Fruit fly (Drosophila melanogaster): Measurements from ENCODE around the gene b.

The b gene

DNA sequence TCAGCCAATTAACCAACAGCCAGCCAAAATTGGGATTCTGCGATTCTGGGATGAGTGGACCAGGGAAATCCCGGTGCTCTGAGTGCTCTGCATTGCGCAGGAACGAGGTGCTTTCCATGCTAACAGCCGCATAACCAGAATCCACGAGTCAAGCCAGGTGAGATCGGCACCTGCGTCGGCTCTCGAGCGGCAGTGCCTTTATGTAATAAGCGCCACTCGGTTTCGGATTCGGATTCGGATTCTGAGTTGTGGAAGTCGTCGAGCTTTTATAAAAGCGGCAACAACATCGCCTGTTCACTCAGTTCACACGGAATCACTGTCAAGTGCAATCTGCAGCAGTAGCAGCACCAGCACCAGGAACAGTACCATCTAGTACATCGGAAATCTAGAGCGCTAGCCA is at the start of gene b:
Gene b (plus strand): TSS at position 301 of the 400 bp plus-strand sequence.
- TF ChIP-seq insv (optimal IDR thresholded peaks at IDR 0.05) = no peak
- TF ChIP-seq ttk (optimal IDR thresholded peaks at IDR 0.05) = no peak
- no peak for TF ChIP-seq psq (optimal IDR thresholded peaks at IDR 0.05)
- no peak for TF ChIP-seq Sin3A (optimal IDR thresholded peaks at IDR 0.05)
- no peak for TF ChIP-seq Myc (optimal IDR thresholded peaks at IDR 0.05)
- TF ChIP-seq h (optimal IDR thresholded peaks at IDR 0.05) = no peak

DNA sequence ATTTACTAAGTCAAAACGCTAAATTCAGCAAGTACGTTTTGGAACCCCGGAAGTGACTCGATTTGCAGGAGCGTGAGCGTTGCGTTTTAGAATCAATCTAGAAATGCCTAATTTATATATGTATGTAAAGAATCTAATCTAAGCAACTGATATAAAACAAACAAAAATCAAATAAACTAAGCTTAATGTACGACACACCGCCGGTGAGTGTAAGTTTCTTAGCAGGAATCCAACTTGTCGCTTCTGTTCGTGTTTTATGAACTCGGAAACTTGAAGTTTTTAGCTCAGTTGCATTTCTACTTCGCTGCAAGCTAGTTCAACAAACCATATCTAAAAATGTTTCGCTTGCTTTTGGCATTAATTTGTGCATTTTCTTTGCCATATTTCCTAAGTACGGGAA is 47.4 kb upstream of the b start, which contains the start of gene CG43376:
Gene CG43376 (plus strand): TSS at position 301 of the 400 bp plus-strand sequence.
- TF ChIP-seq Sin3A (optimal IDR thresholded peaks at IDR 0.05) (no peak), psq (optimal IDR thresholded peaks at IDR 0.05) (no peak), Myc (optimal IDR thresholded peaks at IDR 0.05) (no peak), insv (optimal IDR thresholded peaks at IDR 0.05) (no peak), h (optimal IDR thresholded peaks at IDR 0.05) (no peak), ttk (optimal IDR thresholded peaks at IDR 0.05) (no peak)

DNA sequence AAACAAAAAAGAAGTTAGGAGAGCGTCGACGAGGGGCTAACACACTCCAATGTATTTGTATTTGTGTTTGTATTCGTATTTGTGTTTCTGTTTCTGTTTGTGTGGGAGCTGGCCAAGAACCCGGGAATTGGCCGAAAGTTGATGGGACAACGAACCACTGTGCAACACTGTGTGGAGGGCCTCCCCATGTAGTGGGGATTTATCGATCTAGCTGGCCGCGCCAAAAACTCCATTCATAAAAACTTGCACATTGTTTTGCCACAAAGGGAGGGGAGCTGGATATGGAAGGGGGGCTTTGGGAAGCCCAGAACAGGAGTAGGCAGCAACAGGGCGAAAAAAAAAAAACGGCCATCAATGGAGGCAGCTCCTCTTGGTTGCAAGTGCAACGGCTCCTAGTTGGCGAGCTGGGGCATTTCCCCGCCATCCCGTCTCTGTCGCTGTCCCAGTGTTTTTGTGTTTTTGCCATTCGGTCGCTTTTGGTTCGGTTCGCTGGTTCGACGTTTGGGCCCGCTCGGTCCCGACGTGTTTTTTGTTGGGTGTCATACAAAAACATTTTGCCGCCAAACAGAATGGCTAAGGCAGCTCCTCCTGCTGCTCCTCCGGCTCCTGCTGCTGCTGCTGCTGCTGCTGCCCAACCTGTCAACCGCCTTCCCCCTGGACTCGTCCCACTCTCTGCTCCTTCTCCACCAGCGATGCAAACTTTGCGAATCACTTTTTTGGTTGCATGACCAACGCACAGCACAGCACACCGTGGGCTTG is 43.9 kb upstream of the b start:
- TF ChIP-seq ttk (optimal IDR thresholded peaks at IDR 0.05) (no peak), Sin3A (optimal IDR thresholded peaks at IDR 0.05) (no peak), psq (optimal IDR thresholded peaks at IDR 0.05) (no peak), Myc (optimal IDR thresholded peaks at IDR 0.05) (no peak), h (optimal IDR thresholded peaks at IDR 0.05) (no peak), insv (optimal IDR thresholded peaks at IDR 0.05) (no peak)

DNA sequence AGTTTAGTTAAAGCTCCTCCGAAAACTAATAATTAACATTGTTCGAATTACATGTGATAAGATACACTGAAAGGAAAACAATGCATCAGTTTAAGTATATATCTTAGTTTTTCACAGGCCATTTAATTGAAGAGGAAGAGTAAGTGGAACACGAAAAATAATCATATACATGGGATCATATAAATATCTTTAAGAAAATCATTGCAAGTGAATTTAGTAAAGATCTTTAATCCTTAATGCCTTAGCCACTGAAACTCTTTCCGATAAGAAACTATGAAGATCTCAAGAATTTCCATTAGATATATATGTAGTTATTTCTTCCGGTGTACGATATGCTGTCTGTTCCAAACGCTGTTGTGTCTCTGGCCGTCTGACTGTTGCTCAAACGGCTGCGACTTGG is 42.4 kb upstream of the b start:
- TF ChIP-seq insv (optimal IDR thresholded peaks at IDR 0.05) (no peak), psq (optimal IDR thresholded peaks at IDR 0.05) (no peak), Myc (optimal IDR thresholded peaks at IDR 0.05) (no peak), Sin3A (optimal IDR thresholded peaks at IDR 0.05) (no peak), h (optimal IDR thresholded peaks at IDR 0.05) (no peak), ttk (optimal IDR thresholded peaks at IDR 0.05) (no peak)

DNA sequence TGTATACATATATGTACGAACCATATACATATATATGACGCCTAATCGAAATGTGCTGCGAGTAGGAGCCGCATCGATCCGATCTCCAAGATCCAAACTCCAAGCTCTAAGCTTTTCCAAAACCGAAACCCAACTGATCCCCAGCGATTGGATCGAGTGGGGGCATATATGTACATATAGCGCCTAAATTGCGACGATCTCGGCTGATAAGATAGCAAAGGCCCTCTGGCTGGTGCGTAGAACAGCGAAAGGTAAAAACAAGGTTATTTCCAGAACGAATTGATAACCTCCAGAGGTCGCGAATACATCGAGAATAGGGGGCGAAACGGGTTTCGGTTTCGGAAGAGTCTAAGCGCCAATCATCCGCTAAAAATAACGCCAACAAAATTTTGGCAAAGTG is 41.9 kb upstream of the b start:
- no peak for TF ChIP-seq insv (optimal IDR thresholded peaks at IDR 0.05)
- no peak for TF ChIP-seq ttk (optimal IDR thresholded peaks at IDR 0.05)
- TF ChIP-seq Sin3A (optimal IDR thresholded peaks at IDR 0.05) = no peak
- no peak for TF ChIP-seq Myc (optimal IDR thresholded peaks at IDR 0.05)
- TF ChIP-seq psq (optimal IDR thresholded peaks at IDR 0.05) = no peak
- TF ChIP-seq h (optimal IDR thresholded peaks at IDR 0.05) = no peak

DNA sequence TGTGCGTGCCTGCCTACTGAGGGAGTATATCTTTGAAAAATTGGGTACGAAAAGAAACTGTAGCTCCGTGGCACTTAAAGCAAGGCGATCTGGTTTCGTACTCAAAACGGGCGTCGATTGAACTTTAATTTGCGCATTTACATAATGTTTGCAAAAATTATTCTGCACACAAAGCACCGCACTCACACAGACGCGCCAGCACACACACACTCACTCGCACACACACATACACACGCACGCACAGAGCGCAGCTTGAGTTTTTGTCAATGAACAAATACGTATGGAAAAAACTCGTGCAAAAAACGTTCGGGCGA is 41.3 kb upstream of the b start:
- TF ChIP-seq h (optimal IDR thresholded peaks at IDR 0.05) (no peak), psq (optimal IDR thresholded peaks at IDR 0.05) (no peak), ttk (optimal IDR thresholded peaks at IDR 0.05) (no peak), Sin3A (optimal IDR thresholded peaks at IDR 0.05) (no peak), Myc (optimal IDR thresholded peaks at IDR 0.05) (no peak), insv (optimal IDR thresholded peaks at IDR 0.05) (no peak)

DNA sequence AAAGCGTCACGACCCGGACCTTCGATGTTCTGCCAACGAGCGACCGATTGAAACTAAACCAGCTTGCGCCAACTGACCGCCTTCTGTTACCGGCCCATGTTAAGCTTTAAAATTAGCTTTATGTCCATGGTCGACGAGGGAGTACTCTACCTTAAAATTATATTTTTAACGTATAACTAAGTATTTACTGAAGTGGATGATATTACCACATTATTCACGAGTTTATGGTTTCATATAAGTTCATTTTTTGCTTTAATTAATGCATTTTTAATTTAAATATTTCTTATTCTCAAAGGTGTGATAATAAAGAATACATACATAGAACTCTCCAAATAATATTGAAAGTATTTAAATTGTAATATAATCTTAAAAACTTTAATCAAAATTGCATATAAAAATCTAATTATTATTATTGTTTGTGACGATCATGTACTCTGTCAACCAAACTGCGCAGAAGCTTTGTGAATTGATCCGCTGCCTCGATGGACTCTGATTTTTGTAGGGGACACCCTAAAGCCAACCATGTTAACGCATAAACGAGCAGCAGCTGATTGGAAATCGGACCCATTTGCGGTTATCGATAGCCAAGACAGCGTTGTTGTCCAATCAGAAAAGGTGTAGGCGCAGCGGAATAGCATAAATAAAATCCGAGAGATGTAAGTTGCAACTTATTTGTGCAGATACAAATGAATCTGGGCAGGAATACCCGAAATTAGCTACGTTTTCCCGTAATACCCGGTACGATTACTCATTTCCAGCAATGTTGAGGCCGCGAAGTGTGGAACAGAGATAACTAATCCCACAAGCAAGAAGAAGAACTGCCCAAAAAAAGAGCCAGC is 40.7 kb upstream of the b start, which contains the start of the genes CG9008 and p38b:
Gene CG9008 (minus strand): TSS at position 57 of the 839 bp plus-strand sequence.
Gene p38b (plus strand): TSS at position 581 of the 839 bp plus-strand sequence.
- TF ChIP-seq insv (optimal IDR thresholded peaks at IDR 0.05) (no peak), psq (optimal IDR thresholded peaks at IDR 0.05) (no peak), ttk (optimal IDR thresholded peaks at IDR 0.05) (no peak), h (optimal IDR thresholded peaks at IDR 0.05) (no peak), Myc (optimal IDR thresholded peaks at IDR 0.05) (no peak), Sin3A (optimal IDR thresholded peaks at IDR 0.05) (no peak)

DNA sequence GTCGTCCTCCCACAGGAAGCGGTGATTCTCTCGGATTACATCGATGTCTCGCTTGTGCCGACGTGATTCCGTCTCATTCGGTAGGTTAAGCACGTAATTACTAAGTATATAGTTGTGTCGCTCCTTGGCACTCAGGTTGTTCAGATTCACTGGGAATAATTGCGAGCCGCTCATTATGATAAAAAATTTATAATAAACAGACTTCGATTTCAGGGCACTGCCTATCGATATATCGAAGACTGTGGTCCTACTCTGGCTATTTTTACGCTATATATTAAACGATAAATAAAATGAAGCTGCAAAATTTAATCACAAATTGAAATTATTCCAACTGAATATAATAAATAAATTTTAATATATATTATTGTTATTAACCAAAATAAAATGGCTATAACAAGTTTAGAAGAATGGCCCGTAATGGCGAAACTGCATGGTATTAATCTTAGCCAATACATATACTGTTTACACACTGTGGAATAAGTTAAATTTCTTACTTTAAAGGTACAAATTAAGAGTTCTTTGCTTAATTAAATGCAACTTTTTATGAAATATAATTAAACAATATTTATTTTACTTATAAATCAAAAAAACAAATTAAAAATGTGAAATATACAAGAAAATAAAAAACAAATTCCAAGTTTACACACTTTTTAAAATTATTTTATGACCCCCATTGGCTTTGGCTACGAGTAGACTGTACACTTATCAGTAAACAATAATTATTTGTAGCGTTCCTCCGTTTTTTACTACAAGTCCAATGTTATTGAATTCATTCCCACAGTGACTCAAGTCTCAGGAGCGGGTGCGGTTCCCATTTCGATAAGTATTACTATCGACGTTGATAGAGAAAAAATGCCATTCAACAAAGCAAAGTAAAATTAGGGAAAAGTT is 37.5 kb upstream of the b start, which contains the start of gene Eato:
Gene Eato (plus strand): TSS at position 821 of the 891 bp plus-strand sequence.
- TF ChIP-seq h (optimal IDR thresholded peaks at IDR 0.05) (no peak), insv (optimal IDR thresholded peaks at IDR 0.05) (no peak), Myc (optimal IDR thresholded peaks at IDR 0.05) (no peak), ttk (optimal IDR thresholded peaks at IDR 0.05) (no peak), psq (optimal IDR thresholded peaks at IDR 0.05) (no peak), Sin3A (optimal IDR thresholded peaks at IDR 0.05) (no peak)

DNA sequence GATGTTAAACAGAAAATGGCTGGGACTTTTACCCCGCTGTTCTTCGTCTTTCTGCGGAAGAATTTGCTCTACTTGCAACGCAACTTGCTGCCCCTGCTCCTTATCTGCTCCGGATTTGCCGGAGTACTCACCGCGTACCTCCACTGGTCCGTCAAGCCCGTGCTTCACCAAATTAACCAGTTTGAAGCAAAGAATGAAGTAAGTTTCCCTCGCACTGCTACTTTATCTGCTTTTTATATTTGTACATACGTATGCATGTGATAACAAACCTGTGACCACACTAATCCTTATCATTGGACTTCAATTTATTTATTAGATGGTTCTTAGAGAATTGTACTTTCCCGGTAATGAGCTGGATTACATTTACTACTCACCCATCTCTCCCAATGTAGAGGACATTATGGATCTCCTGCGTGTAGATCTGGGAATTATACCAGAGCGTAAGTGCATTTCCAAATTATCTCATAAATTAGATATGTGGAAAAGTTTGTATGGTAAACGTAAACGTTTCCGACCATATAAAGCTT is 36.8 kb upstream of the b start, which contains the start of gene CG16890:
Gene CG16890 (minus strand): TSS at position 184 of the 527 bp plus-strand sequence.
- TF ChIP-seq Sin3A (optimal IDR thresholded peaks at IDR 0.05) (no peak), ttk (optimal IDR thresholded peaks at IDR 0.05) (no peak), h (optimal IDR thresholded peaks at IDR 0.05) (no peak), psq (optimal IDR thresholded peaks at IDR 0.05) (no peak), insv (optimal IDR thresholded peaks at IDR 0.05) (no peak), Myc (optimal IDR thresholded peaks at IDR 0.05) (no peak)

DNA sequence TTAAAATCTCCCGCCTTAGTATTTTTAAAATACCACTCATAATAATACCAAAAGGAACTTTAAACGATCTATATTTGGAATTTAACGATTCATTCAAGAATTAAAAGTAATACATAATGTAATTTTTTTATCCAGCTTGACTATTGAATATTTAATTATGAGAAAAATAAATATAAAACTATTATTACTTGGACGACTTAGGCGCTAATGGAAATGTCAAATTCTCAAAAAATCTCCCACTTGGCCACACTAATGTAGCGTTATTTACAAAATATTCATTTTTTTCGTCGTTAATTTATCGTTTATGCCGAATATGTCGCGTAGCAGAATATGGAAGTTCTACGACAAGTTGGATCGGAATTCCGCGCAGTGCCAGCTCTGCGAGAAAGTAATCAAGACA is 30.3 kb upstream of the b start, which contains the start of gene CG16863:
Gene CG16863 (plus strand): TSS at position 245 of the 400 bp plus-strand sequence.
- no peak for TF ChIP-seq psq (optimal IDR thresholded peaks at IDR 0.05)
- no peak for TF ChIP-seq Sin3A (optimal IDR thresholded peaks at IDR 0.05)
- no peak for TF ChIP-seq insv (optimal IDR thresholded peaks at IDR 0.05)
- no peak for TF ChIP-seq Myc (optimal IDR thresholded peaks at IDR 0.05)
- TF ChIP-seq ttk (optimal IDR thresholded peaks at IDR 0.05) = no peak
- no peak for TF ChIP-seq h (optimal IDR thresholded peaks at IDR 0.05)

DNA sequence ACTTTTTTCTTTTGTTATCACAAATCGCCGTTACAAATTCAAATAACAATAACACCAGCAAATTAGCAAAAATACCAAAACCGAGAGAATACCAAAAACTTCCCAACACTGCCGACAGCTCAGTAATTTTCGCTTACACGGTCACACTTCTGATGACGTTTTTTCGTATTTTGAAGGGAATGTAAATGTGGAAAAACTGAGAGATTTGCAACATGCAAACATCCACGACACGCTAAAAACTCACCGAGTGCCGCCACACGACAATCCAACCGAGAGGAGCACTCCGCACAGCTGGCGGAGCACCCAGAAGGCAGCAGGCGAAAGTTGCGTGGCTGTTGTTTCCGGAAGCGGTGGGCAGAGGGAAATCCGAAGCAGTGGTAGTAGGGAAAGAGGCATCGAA is 27.6 kb upstream of the b start, which contains the start of gene Sec71:
Gene Sec71 (plus strand): TSS at position 117 of the 400 bp plus-strand sequence.
- TF ChIP-seq psq (optimal IDR thresholded peaks at IDR 0.05) (no peak), Myc (optimal IDR thresholded peaks at IDR 0.05) (no peak), Sin3A (optimal IDR thresholded peaks at IDR 0.05) (no peak), h (optimal IDR thresholded peaks at IDR 0.05) (no peak), ttk (optimal IDR thresholded peaks at IDR 0.05) (no peak), insv (optimal IDR thresholded peaks at IDR 0.05) (no peak)

All from Kc167 (cell line).